Worm (Caenorhabditis elegans) whole organism, late embryonic: ENCODE results near the gene cutl-25.

Experiments
- F13H6.1 ChIP-seq: sonication (generic microtip); optimal IDR thresholded peaks from 2 replicates; lab custom pipeline; 2016; ENCODE audit warnings: missing genetic modification characterization, missing compliant biosample characterization
- K02D7.2 ChIP-seq: sonication (generic microtip); optimal IDR thresholded peaks from 2 replicates; lab custom pipeline; 2017; ENCODE audit warnings: mild to moderate bottlenecking, missing genetic modification characterization, missing compliant biosample characterization
- K09A11.1 ChIP-seq: sonication (generic microtip); optimal IDR thresholded peaks from 2 replicates; lab custom pipeline; 2017; ENCODE audit warnings: antibody characterized with exemption, mild to moderate bottlenecking, missing genetic modification characterization, missing compliant biosample characterization; ENCODE audit not compliant: insufficient read depth
- T23F11.4 ChIP-seq: fragments of 200-800 bp; sonication (Bioruptor generic); optimal IDR thresholded peaks from 2 replicates; lab custom pipeline; 2018; ENCODE audit warnings: mild to moderate bottlenecking, missing genetic modification characterization, missing compliant biosample characterization
- ama-1 ChIP-seq: fragments of 150-350 bp; optimal IDR thresholded peaks from 2 replicates; lab custom pipeline; 2014
- ceh-14 ChIP-seq: sonication (generic microtip); optimal IDR thresholded peaks from 2 replicates; lab custom pipeline; 2016; ENCODE audit warnings: missing genotype, missing genetic modification characterization, missing compliant biosample characterization
- ceh-19 ChIP-seq: fragments of 200-800 bp; sonication (Bioruptor generic); optimal IDR thresholded peaks from 2 replicates; lab custom pipeline; 2018; ENCODE audit warnings: mild to moderate bottlenecking, missing genetic modification characterization, missing compliant biosample characterization
- ceh-2 ChIP-seq: sonication (generic microtip); optimal IDR thresholded peaks from 2 replicates; lab custom pipeline; 2016; ENCODE audit warnings: missing genotype, missing genetic modification characterization, missing compliant biosample characterization
- ceh-24 ChIP-seq: sonication (generic microtip); optimal IDR thresholded peaks from 2 replicates; lab custom pipeline; 2016; ENCODE audit warnings: mild to moderate bottlenecking, missing genetic modification characterization, missing compliant biosample characterization
- ceh-30 ChIP-seq: fragments of 150-350 bp; optimal IDR thresholded peaks from 2 replicates; lab custom pipeline; 2014; ENCODE audit warnings: missing biosample characterization, missing genetic modification characterization
- ceh-31 ChIP-seq: sonication (generic microtip); optimal IDR thresholded peaks from 2 replicates; lab custom pipeline; 2016; ENCODE audit warnings: missing genetic modification characterization, missing compliant biosample characterization
- ceh-45 ChIP-seq: fragments of 200-800 bp; sonication (Bioruptor generic); IDR thresholded peaks from 2 replicates; pipeline ENCODE4 v1.3.6; 2022; ENCODE audit warnings: missing genetic modification reagents, missing genetic modification characterization, missing compliant biosample characterization
- ceh-48 ChIP-seq: sonication (generic microtip); optimal IDR thresholded peaks from 2 replicates; lab custom pipeline; 2016; ENCODE audit warnings: missing genetic modification characterization, inconsistent platforms, missing compliant biosample characterization
- che-1 ChIP-seq: sonication (generic microtip); optimal IDR thresholded peaks from 2 replicates; lab custom pipeline; 2016; ENCODE audit warnings: mild to moderate bottlenecking, missing genetic modification characterization, missing compliant biosample characterization
- dmd-4 ChIP-seq: sonication (generic microtip); optimal IDR thresholded peaks from 2 replicates; lab custom pipeline; 2016; ENCODE audit warnings: borderline replicate concordance, missing genetic modification characterization, missing compliant biosample characterization
- dve-1 ChIP-seq: sonication (generic microtip); optimal IDR thresholded peaks from 2 replicates; lab custom pipeline; 2017; ENCODE audit warnings: antibody characterized with exemption, mild to moderate bottlenecking, missing genetic modification characterization, missing compliant biosample characterization
- elt-2 ChIP-seq: sonication (generic microtip); optimal IDR thresholded peaks from 2 replicates; lab custom pipeline; 2016; ENCODE audit warnings: missing genetic modification reagents, missing genetic modification characterization, missing compliant biosample characterization
- ets-4 ChIP-seq: sonication (generic microtip); optimal IDR thresholded peaks from 2 replicates; lab custom pipeline; 2016; ENCODE audit warnings: missing genetic modification characterization, missing compliant biosample characterization
- eyg-1 ChIP-seq: sonication (generic microtip); optimal IDR thresholded peaks from 2 replicates; lab custom pipeline; 2016; ENCODE audit warnings: missing genotype, missing genetic modification characterization, missing compliant biosample characterization
- hlh-13 ChIP-seq: fragments of 200-800 bp; sonication (Bioruptor generic); optimal IDR thresholded peaks from 2 replicates; lab custom pipeline; 2018; ENCODE audit warnings: mild to moderate bottlenecking, missing genetic modification characterization, missing compliant biosample characterization
- hlh-30 ChIP-seq: sonication (generic microtip); optimal IDR thresholded peaks from 2 replicates; lab custom pipeline; 2017; ENCODE audit warnings: antibody characterized with exemption, missing genetic modification characterization, missing compliant biosample characterization; ENCODE audit not compliant: insufficient read depth
- lim-6 ChIP-seq: sonication (generic microtip); optimal IDR thresholded peaks from 2 replicates; lab custom pipeline; 2016; ENCODE audit warnings: missing genetic modification characterization, missing compliant biosample characterization
- nfya-1 ChIP-seq: sonication (generic microtip); optimal IDR thresholded peaks from 2 replicates; lab custom pipeline; 2017; ENCODE audit warnings: missing genetic modification characterization, mild to moderate bottlenecking, missing compliant biosample characterization, antibody characterized with exemption, moderate library complexity
- nhr-11 ChIP-seq: fragments of 150-350 bp; optimal IDR thresholded peaks from 2 replicates; lab custom pipeline; 2014; ENCODE audit warnings: missing biosample characterization, missing genetic modification characterization
- npax-4 ChIP-seq: sonication (generic microtip); optimal IDR thresholded peaks from 2 replicates; lab custom pipeline; 2016; ENCODE audit warnings: missing genetic modification characterization, missing compliant biosample characterization
- odd-2 ChIP-seq: sonication (generic microtip); optimal IDR thresholded peaks from 2 replicates; lab custom pipeline; 2017; ENCODE audit warnings: antibody characterized with exemption, mild to moderate bottlenecking, missing genetic modification characterization, missing compliant biosample characterization
- pax-1 ChIP-seq: fragments of 150-350 bp; optimal IDR thresholded peaks from 2 replicates; lab custom pipeline; 2014; ENCODE audit warnings: missing biosample characterization, missing genetic modification characterization
- pqm-1 ChIP-seq: sonication (generic microtip); optimal IDR thresholded peaks from 2 replicates; lab custom pipeline; 2016; ENCODE audit warnings: missing genetic modification characterization, missing compliant biosample characterization
- pros-1 ChIP-seq: fragments of 150-350 bp; optimal IDR thresholded peaks from 2 replicates; lab custom pipeline; 2014; ENCODE audit warnings: missing biosample characterization, missing genetic modification reagents, missing genetic modification characterization
- rnt-1 ChIP-seq: sonication (generic microtip); optimal IDR thresholded peaks from 2 replicates; lab custom pipeline; 2016; ENCODE audit warnings: missing genetic modification characterization, missing compliant biosample characterization
- syd-9 ChIP-seq: sonication (generic microtip); optimal IDR thresholded peaks from 2 replicates; lab custom pipeline; 2016; ENCODE audit warnings: mild to moderate bottlenecking, missing genetic modification characterization, moderate library complexity, missing compliant biosample characterization
- tbx-2 ChIP-seq: sonication (generic microtip); optimal IDR thresholded peaks from 2 replicates; lab custom pipeline; 2016; ENCODE audit warnings: missing genetic modification characterization, missing compliant biosample characterization
- tbx-7 ChIP-seq: sonication (generic microtip); optimal IDR thresholded peaks from 2 replicates; lab custom pipeline; 2016; ENCODE audit warnings: missing genotype, missing genetic modification characterization, missing compliant biosample characterization
- ttx-3 ChIP-seq: sonication (generic microtip); optimal IDR thresholded peaks from 2 replicates; lab custom pipeline; 2016; ENCODE audit warnings: missing genetic modification reagents, missing genetic modification characterization, missing compliant biosample characterization
- unc-42 ChIP-seq: sonication (generic microtip); optimal IDR thresholded peaks from 2 replicates; lab custom pipeline; 2016; ENCODE audit warnings: missing genotype, missing genetic modification characterization, missing compliant biosample characterization
- unc-86 ChIP-seq: sonication (generic microtip); optimal IDR thresholded peaks from 2 replicates; lab custom pipeline; 2016; ENCODE audit warnings: missing genetic modification characterization, missing compliant biosample characterization
- ztf-16 ChIP-seq: sonication (generic microtip); optimal IDR thresholded peaks from 2 replicates; lab custom pipeline; 2017; ENCODE audit warnings: missing genetic modification characterization, missing compliant biosample characterization

Gene cutl-25

DNA sequence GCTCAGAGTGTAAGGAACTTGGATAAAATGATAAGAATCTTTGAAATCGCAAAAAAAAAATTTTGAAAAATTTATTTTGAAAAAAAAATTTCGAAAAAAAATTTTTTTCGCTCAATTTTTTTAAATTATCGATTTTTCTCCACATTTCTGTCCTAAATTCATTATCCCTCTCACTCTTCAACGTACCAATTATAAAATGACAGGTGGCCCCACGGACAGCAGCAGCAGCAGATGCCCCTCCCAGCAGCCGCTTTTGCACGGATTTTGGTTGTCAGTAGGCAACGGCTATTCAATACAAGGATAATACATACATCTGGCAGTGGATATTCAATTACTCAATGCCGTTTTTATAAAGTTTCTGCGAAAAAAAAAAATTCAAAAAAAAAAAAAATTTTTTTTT lies 39.5 kb upstream of the cutl-25 start, which contains the start of gene sft-1:
Gene sft-1, plus strand, starts transcription at position 201 of the 400 bp plus-strand sequence.
- TF ChIP-seq ceh-48, result peak; percentile 12
- TF ChIP-seq hlh-30 (tag; lab: Kevin White, UChicago), result no peak

DNA sequence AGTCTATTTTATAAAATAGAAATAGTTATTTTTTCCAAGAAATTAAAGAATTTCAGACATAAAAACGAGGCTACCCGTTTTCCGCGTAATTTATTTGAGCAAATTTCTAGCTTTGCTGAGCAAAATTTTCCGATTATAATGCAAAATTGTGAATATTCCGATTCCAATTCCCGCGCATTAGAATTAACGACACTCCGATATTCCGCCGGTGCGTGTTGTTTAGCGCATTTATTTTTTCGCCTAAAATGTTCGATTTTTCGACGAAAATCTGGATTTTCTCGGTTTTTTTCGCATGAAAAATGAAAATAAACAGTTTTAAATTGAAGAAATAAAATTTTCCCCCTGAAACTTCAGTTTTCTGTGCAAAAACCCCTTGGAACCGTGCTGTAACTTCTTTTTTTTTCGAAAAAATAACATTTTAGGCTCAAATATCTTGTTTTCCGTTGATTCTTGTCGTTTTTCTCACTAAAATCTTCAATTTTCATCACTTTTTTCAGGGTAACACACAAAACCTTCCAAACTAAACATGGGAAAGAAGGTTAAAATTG lies 23.2 kb upstream of the cutl-25 start, which contains the start of gene H06I04.3:
Gene H06I04.3, plus strand, starts transcription at position 498 of the 548 bp plus-strand sequence.
- TF ChIP-seq hlh-30 (tag; lab: Kevin White, UChicago), result no peak
- peak; percentile 4 for TF ChIP-seq nfya-1 (tag; lab: Kevin White, UChicago)
- TF ChIP-seq lim-6 (tag; lab: Kevin White, UChicago), result no peak
- no peak for TF ChIP-seq K09A11.1 (tag; lab: Kevin White, UChicago)

DNA sequence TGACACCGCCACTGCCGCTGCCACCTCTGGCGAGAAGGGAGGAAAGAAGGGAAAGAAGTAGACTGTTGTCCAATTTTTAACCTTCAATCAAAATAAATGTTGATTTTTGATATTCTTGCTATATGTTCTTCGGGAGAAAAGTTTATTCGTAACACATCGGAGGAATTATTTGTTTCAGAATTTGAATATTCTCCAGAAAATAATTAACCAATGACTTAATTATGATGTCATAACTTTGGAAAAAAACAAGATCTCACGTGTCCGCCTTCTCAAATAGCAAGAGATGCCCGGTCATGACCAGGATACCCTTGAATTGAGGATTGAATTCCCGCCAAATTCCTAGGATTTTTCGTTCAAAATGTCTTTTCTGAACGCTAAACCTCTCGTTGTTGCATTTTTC lies 22.2 kb upstream of the cutl-25 start:
- no peak for TF ChIP-seq tbx-7
- no peak for TF ChIP-seq ceh-45 (GFP tag; lab: Robert Waterston, UW)
- TF ChIP-seq ceh-31 (tag; lab: Kevin White, UChicago), result no peak
- TF ChIP-seq eyg-1 (tag; lab: Kevin White, UChicago), result no peak

DNA sequence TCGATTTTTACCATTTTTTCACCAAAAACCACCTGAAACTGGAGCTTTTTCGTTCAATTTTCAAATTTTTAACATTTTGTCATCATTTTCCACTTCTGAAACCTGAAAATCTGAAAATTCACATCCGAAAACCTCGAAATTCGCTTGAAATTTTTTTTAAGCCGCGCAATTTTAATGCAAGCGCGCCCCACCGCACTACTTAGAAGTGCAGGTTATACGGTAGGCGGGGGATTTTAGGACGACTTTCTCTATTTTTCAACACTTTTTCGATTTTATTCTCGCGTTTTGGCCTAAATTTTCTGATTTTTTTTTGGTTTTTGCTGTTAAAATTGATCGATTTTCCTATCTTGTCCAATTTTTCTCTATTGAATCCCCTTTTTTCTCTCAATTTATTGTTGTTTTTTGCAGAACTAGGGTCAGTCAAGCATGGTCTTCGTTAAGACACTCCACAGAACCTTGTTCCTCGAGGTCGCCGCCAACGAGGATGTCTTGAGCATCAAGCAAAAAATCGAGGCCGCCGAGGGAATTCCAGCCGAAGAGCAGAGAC lies 21.0 kb upstream of the cutl-25 start, which contains the start of gene ubl-1:
Gene ubl-1, plus strand, starts transcription at position 402 of the 547 bp plus-strand sequence.
- TF ChIP-seq ceh-19 (GFP tag; lab: Kevin White, UChicago) (no peak), ceh-45 (GFP tag; lab: Robert Waterston, UW) (no peak), ama-1 (lab: Kevin White, UChicago) (no peak), npax-4 (tag; lab: Kevin White, UChicago) (no peak), pros-1 (tag; lab: Kevin White, UChicago) (peak; percentile 21), odd-2 (tag; lab: Kevin White, UChicago) (no peak), ets-4 (tag; lab: Kevin White, UChicago) (peak; percentile 20), ceh-24 (tag; lab: Kevin White, UChicago) (no peak), unc-42 (tag; lab: Kevin White, UChicago) (no peak), ttx-3 (tag; lab: Kevin White, UChicago) (no peak), rnt-1 (tag; lab: Kevin White, UChicago) (no peak), nhr-11 (no peak), dve-1 (tag; lab: Kevin White, UChicago) (peak; percentile 27), ceh-14 (tag; lab: Kevin White, UChicago) (no peak), pqm-1 (tag; lab: Kevin White, UChicago) (no peak), hlh-30 (tag; lab: Kevin White, UChicago) (no peak), nfya-1 (tag; lab: Kevin White, UChicago) (peak; percentile 80), hlh-13 (GFP tag; lab: Kevin White, UChicago) (no peak), lim-6 (tag; lab: Kevin White, UChicago) (no peak), pax-1 (tag; lab: Kevin White, UChicago) (peak; percentile 72), ceh-48 (no peak), F13H6.1 (no peak), che-1 (tag; lab: Kevin White, UChicago) (no peak), T23F11.4 (no peak), tbx-2 (tag; lab: Kevin White, UChicago) (peak; percentile 10), elt-2 (tag; lab: Kevin White, UChicago) (peak; percentile 27), K02D7.2 (tag; lab: Kevin White, UChicago) (no peak), ztf-16 (tag; lab: Kevin White, UChicago) (no peak), syd-9 (tag; lab: Kevin White, UChicago) (no peak), dmd-4 (tag; lab: Kevin White, UChicago) (no peak), ceh-2 (tag; lab: Kevin White, UChicago) (no peak), ceh-30 (no peak), unc-86 (no peak)
